Worm (Caenorhabditis elegans): Measurements from ENCODE around the gene C25E10.5.

Gene C25E10.5

DNA sequence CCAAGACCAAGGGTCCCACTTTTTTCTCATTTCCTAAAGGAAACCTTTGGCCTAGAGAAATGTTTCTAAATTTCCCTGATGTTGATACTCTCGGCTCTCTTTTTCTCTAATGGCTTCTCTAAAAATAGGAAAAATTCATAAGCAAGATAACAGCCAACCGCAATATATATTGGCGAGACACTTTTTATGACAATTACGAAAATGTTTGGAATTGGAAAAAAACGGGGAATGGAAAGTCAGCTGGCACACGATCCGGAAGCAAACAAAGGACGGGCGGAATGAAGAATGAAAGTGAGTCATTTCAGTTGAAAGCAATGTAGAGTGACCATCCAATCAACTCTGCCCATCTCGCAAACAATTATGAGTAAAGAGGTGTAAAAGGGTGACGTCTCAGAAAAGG lies 51.1 kb downstream of the C25E10.5 start (continued):
- no peak for TF ChIP-seq dve-1 (tag; optimal IDR thresholded peaks at IDR 0.05)
- no peak for TF ChIP-seq pros-1 (tag; optimal IDR thresholded peaks at IDR 0.05)
